Worm (Caenorhabditis elegans): ENCODE data around the gene sqv-8.

DNA sequence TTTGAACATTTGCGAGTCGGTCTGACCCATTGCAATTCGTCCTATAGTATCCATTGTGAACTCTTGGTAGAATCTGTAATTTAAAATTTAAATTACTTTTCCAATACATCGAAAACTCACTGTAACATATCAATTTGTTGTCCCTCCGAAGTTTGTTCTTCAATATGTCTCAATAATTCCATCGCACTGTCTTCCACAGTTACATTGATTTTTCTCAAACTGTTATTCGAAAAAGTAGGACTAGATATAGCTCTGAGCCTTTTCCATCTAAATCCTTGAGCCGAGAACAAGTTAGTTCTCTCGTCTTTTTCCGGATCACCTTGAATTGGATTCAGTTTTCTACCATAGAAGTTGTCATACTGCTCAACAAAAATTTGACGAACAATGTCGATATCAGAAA, 15.4 kb downstream of the sqv-8 start:
- no peak for TF ChIP-seq nhr-11 (tag; optimal IDR thresholded peaks at IDR 0.05)
- TF ChIP-seq elt-2 (tag; optimal IDR thresholded peaks at IDR 0.05): no peak
- no peak for TF ChIP-seq nhr-12 (tag; optimal IDR thresholded peaks at IDR 0.05)
- TF ChIP-seq nhr-77 (tag; optimal IDR thresholded peaks at IDR 0.05): no peak
- no peak for TF ChIP-seq unc-62 (GFP tag; optimal IDR thresholded peaks at IDR 0.05)
- no peak for TF ChIP-seq pha-4 (tag; optimal IDR thresholded peaks at IDR 0.05)
- no peak for TF ChIP-seq nhr-25 (tag; optimal IDR thresholded peaks at IDR 0.05)
- TF ChIP-seq nhr-76 (tag; optimal IDR thresholded peaks at IDR 0.05): no peak
- no peak for TF ChIP-seq lin-15B (tag; optimal IDR thresholded peaks at IDR 0.05)
- TF ChIP-seq aly-2 (tag; optimal IDR thresholded peaks at IDR 0.05): no peak
- TF ChIP-seq ama-1 (optimal IDR thresholded peaks at IDR 0.05): no peak
- TF ChIP-seq skn-1 (tag; optimal IDR thresholded peaks at IDR 0.05): no peak

Measured in whole organism, L3 larva.